Fruit fly (Drosophila melanogaster): ENCODE data around the gene Acp63F.

Acp63F gene

DNA sequence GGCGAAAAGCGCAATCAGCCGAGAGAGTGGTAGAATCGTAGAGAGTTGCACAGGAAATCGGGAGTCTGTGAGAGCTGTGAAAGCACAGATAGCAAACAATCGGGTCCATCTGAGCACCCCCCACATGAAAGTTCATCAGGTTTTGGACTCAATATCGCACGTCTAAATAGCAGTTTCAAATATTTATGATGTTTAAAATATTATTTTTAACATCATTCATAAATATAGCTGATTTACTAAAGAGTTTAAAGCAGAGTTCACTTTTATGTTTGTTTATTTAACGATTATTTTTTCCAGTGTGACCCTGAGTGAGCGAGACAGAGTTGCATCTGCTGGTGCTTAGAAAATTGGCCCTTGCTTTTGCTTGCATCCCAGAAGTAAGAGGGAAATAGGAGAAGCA, 14.8 kb downstream of the Acp63F start:
- TF ChIP-seq CTCF (optimal IDR thresholded peaks at IDR 0.05) (no peak), CG8478 (optimal IDR thresholded peaks at IDR 0.05) (no peak)

dm6 chr3L:3799766-3800165, 16.4 kb downstream of the Acp63F start:
- no peak for TF ChIP-seq CTCF (optimal IDR thresholded peaks at IDR 0.05)
- no peak for TF ChIP-seq CG8478 (optimal IDR thresholded peaks at IDR 0.05)

- TF ChIP-seq CTCF (optimal IDR thresholded peaks at IDR 0.05) (no peak), CG8478 (optimal IDR thresholded peaks at IDR 0.05) (no peak)
Measured at dm6 chr3L:3798488-3798887, 17.7 kb downstream of the Acp63F start.

dm6 chr3L:3797681-3798080, 18.5 kb downstream of the Acp63F start:
- TF ChIP-seq CG8478 (optimal IDR thresholded peaks at IDR 0.05), result no peak
- TF ChIP-seq CTCF (optimal IDR thresholded peaks at IDR 0.05), result no peak

DNA sequence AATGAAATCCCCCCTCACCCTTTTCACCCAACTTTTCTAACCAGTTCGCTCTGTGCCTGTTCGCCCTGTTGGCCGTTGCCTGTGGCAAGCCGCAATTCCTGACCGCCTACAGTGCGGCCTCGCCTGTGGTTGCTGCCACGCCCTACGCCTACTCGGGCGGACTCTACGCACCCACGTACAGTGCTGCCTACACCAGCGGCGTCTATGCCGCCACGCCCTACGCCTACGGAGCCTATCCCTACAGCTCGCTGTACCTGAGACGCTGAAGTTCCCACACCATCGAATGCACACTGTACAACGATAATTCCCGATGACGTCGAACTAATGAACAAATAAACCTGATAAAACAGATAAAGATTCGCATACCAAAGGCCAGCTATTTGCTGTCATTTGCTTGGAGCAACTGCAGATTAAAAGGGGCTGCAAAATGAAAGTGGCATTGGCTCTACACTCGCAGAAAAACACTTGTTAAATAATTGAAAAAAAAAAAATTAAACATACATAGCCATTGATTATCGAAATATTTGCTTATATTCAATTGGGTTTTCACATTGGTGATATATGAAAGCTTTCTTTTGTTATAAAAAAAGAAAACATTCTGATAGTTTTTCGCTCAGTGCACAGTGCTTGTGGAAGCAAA, 25.0 kb downstream of the Acp63F start:
- no peak for TF ChIP-seq CG8478 (optimal IDR thresholded peaks at IDR 0.05)
- TF ChIP-seq CTCF (optimal IDR thresholded peaks at IDR 0.05), result no peak

dm6 chr3L:3790504-3790903, 25.6 kb downstream of the Acp63F start, which contains the start of gene CG32266:
CG32266 (plus strand) TSS chr3L:3790804.
- TF ChIP-seq CTCF (optimal IDR thresholded peaks at IDR 0.05), result no peak
- no peak for TF ChIP-seq CG8478 (optimal IDR thresholded peaks at IDR 0.05)

- no peak for TF ChIP-seq CG8478 (optimal IDR thresholded peaks at IDR 0.05)
- peak; percentile 30 to 67 for TF ChIP-seq CTCF (optimal IDR thresholded peaks at IDR 0.05)
Measured at dm6 chr3L:3788790-3789421, 27.2 kb downstream of the Acp63F start.

DNA sequence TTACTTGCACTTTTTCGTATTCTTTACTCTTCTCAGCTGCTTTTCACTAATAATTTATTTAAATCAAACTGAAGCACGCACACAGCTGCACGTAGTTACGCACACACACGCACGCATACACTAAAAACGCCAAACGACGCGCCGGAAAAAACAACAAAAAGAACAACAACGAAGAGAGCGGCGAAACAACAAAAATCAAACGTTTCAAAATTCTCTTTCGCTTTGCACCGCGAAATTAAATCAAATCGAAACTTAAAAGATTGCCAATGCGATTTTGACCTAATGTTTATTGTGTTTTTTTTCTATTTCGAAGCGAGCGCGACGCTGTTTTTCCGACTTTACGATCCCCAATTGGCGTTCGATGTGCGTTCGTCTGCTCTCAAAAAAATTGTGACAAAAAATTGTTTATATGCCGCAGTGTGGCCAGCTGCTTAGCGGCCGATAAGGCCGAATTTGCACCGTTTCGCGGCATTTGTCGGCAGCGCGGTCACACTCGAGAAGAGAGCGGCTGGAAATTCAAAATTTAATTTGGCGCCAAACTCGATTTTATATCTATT, 28.5 kb downstream of the Acp63F start:
- TF ChIP-seq CTCF (optimal IDR thresholded peaks at IDR 0.05) (peak in 1 of 2 experiments; percentile 37), CG8478 (optimal IDR thresholded peaks at IDR 0.05) (no peak)

- no peak for TF ChIP-seq CTCF (optimal IDR thresholded peaks at IDR 0.05)
- TF ChIP-seq CG8478 (optimal IDR thresholded peaks at IDR 0.05), result no peak
Measured at dm6 chr3L:3787077-3787433, 29.1 kb downstream of the Acp63F start.

DNA sequence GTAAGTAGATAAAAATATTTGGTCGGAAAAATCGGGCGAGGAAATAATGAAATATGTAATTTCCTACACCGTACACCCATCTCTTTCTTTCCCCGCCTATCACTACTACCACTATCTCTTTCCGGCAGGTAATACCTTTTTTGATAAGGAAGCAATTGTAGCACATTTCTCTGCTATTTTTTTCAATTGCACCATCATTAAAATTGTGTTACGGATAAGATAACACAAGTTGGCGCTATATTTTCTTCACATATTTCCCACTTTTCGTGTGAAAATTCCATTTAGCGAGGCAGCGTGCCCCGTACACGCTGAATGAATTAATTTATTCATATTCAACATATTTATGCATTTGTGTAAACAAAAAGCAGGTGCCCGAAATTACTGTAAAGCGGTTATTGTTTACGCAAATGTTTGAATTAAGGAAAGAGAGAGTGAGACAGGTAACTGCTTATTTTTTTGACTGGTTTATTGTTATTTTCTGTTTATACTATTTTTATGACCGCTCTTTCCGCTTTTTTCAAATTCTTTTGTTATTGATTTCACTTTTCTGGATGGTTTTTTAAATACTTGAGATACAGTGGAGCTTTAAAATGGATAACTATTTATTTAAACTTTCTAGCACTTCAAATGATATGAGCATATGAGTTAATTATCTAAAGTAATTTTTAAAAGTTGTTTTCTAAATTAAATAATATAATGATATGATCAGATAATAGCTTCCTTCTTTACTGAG, 29.6 kb downstream of the Acp63F start:
- TF ChIP-seq CG8478 (optimal IDR thresholded peaks at IDR 0.05) (no peak), CTCF (optimal IDR thresholded peaks at IDR 0.05) (no peak)

DNA sequence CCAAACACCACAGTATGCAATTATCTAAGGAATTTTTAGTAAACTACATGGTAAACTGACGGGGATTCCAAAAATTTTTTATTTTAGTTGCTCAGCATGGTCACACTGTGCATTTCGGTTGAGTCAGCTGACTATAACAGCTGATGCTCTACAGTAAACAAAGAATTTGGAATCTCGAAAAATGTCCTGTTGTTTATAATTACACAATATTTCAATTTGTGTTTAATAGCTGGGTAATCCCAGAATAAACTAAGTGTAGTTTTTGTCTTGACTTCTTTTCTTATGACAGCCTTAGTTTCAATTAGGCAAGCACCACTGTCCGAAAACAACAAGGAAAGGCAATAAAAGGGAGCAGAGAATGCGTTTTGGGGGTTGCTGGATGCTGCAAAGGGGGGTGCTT, 30.5 kb downstream of the Acp63F start:
- TF ChIP-seq CTCF (optimal IDR thresholded peaks at IDR 0.05) (no peak), CG8478 (optimal IDR thresholded peaks at IDR 0.05) (no peak)

DNA sequence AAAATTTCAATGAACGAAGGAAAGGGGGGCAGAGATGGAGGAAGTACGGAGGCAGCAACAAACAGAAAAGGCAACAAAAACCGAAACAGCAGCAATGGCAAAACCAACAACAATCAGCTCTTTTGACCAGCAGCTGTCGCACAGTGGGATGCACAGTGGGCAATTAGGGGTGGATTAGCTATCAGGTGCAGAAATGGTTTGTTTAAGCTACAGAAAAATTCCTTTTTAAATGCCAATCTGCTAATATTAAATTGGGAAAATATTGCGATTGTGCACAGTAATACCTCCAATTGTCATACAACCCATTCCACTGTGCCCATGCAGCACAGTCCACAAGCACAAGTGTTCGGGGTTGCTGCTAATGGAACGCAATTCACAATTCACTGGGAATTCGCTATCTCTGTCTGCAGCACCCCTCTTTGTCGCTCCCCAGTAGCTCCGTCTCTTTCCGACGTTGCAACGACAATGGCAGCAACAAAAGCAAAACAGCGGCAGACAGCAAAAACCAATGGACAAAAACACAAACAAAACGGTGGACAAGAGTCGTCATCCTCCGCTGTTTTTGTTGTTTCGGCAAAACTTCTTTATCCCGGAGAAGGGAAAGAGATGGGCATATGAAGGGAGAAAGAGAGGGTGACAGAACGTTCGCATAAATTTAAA, 31.0 kb downstream of the Acp63F start:
- TF ChIP-seq CG8478 (optimal IDR thresholded peaks at IDR 0.05) (no peak), CTCF (optimal IDR thresholded peaks at IDR 0.05) (no peak)

DNA sequence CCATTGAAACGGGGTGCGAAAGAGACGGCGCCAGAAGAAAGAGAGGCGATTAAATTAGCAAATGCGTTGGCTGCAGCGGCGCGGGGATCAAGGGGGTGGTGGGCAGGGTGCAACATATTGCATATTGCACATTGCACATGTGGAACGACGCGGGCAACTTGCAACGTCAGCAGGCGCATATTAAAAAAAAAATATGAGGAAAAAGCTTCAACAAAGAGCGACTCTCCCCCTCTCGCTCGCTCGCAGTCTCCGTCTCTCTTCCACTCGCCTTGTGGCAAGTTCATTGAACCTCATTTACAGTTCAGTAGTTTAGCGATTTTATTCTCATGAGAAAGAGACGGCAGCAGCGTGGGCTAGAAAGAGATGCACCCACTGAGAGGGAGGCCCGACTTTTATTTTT, 32.2 kb downstream of the Acp63F start:
- no peak for TF ChIP-seq CTCF (optimal IDR thresholded peaks at IDR 0.05)
- no peak for TF ChIP-seq CG8478 (optimal IDR thresholded peaks at IDR 0.05)

DNA sequence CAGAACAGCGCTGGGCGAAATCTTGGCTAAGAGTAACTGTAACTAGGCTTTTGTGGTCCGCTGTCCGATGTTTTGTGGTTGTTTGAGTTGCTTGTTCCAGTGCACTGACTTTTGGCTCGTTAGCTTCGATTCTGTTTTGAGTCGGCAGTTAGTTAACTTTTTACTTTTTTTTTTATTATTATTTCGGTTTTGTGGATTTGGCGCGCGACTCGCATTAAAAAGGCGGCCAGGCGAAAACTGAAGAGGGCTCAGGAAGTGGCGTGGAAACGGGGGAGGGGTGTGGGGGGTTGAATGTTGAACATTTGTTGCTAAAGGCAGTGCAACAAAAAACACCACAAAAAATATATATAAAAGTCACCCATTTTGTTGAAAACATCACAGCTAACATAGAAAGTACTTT, 32.7 kb downstream of the Acp63F start:
- no peak for TF ChIP-seq CG8478 (optimal IDR thresholded peaks at IDR 0.05)
- TF ChIP-seq CTCF (optimal IDR thresholded peaks at IDR 0.05), result no peak

dm6 chr3L:3782584-3783218, 33.5 kb downstream of the Acp63F start:
- no peak for TF ChIP-seq CTCF (optimal IDR thresholded peaks at IDR 0.05)
- TF ChIP-seq CG8478 (optimal IDR thresholded peaks at IDR 0.05), result no peak

All from S2 (cell line).